Worm (Caenorhabditis elegans) whole organism, late embryonic: ENCODE data around the gene pro-2.

Experiments
- C08G9.2 ChIP-seq: sonication (generic microtip); optimal IDR thresholded peaks from 2 replicates; lab custom pipeline; 2016; ENCODE audit warnings: mild to moderate bottlenecking, missing genetic modification characterization, moderate library complexity, missing compliant biosample characterization
- ama-1 ChIP-seq: fragments of 150-350 bp; optimal IDR thresholded peaks from 2 replicates; lab custom pipeline; 2014
- ceh-31 ChIP-seq: sonication (generic microtip); optimal IDR thresholded peaks from 2 replicates; lab custom pipeline; 2016; ENCODE audit warnings: missing genetic modification characterization, missing compliant biosample characterization
- dmd-4 ChIP-seq: sonication (generic microtip); optimal IDR thresholded peaks from 2 replicates; lab custom pipeline; 2016; ENCODE audit warnings: borderline replicate concordance, missing genetic modification characterization, missing compliant biosample characterization
- fax-1 ChIP-seq: sonication (generic microtip); optimal IDR thresholded peaks from 2 replicates; lab custom pipeline; 2016; ENCODE audit warnings: missing genotype, missing genetic modification characterization, missing compliant biosample characterization
- fkh-10 ChIP-seq: fragments of 150-350 bp; optimal IDR thresholded peaks from 2 replicates; lab custom pipeline; 2014; ENCODE audit warnings: missing biosample characterization, missing genetic modification reagents, missing genetic modification characterization
- hlh-30 ChIP-seq: sonication (generic microtip); optimal IDR thresholded peaks from 2 replicates; lab custom pipeline; 2017; ENCODE audit warnings: antibody characterized with exemption, missing genetic modification characterization, missing compliant biosample characterization; ENCODE audit not compliant: insufficient read depth
- lim-6 ChIP-seq: sonication (generic microtip); optimal IDR thresholded peaks from 2 replicates; lab custom pipeline; 2016; ENCODE audit warnings: missing genetic modification characterization, missing compliant biosample characterization
- nhr-11 ChIP-seq: fragments of 150-350 bp; optimal IDR thresholded peaks from 2 replicates; lab custom pipeline; 2014; ENCODE audit warnings: missing biosample characterization, missing genetic modification characterization
- rnt-1 ChIP-seq: sonication (generic microtip); optimal IDR thresholded peaks from 2 replicates; lab custom pipeline; 2016; ENCODE audit warnings: missing genetic modification characterization, missing compliant biosample characterization
- sox-4 ChIP-seq: sonication (generic microtip); optimal IDR thresholded peaks from 2 replicates; lab custom pipeline; 2017; ENCODE audit warnings: mild to moderate bottlenecking, missing genetic modification characterization, inconsistent platforms, missing compliant biosample characterization
- ttx-3 ChIP-seq: sonication (generic microtip); optimal IDR thresholded peaks from 2 replicates; lab custom pipeline; 2016; ENCODE audit warnings: missing genetic modification reagents, missing genetic modification characterization, missing compliant biosample characterization
- unc-86 ChIP-seq: sonication (generic microtip); optimal IDR thresholded peaks from 2 replicates; lab custom pipeline; 2016; ENCODE audit warnings: missing genetic modification characterization, missing compliant biosample characterization

DNA sequence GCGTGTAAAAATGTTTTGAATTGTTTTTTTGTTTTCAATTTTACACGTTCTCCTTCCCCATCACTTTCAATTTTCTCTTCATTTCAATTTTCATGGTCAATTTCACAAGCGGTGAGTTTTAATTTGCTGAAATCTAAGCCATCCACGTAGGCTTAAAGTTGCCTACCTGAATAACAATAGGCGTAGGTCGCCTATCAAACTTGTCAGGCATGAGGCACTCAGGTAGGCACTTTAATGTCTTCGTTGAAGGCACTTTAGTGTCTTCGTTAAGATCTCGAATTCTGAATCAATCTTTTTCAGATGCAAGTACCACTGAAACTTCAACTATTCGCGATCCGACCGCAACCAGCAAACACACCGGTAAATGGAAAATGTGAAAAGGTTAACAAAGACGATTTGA lies 35.6 kb downstream of the pro-2 start, which contains the start of gene ZK970.8:
- no peak for TF ChIP-seq nhr-11 (tag; lab: Kevin White, UChicago)
- no peak for TF ChIP-seq ttx-3 (tag; lab: Kevin White, UChicago)
- no peak for TF ChIP-seq ceh-31 (tag; lab: Kevin White, UChicago)
- no peak for TF ChIP-seq fax-1
- no peak for TF ChIP-seq C08G9.2 (tag; lab: Kevin White, UChicago)
- no peak for TF ChIP-seq unc-86 (tag; lab: Kevin White, UChicago)
- no peak for TF ChIP-seq sox-4 (tag; lab: Kevin White, UChicago)
- TF ChIP-seq ama-1 (lab: Kevin White, UChicago), result no peak
- TF ChIP-seq dmd-4 (tag; lab: Kevin White, UChicago), result no peak
- TF ChIP-seq rnt-1 (tag; lab: Kevin White, UChicago), result no peak
- TF ChIP-seq fkh-10 (GFP tag; lab: Kevin White, UChicago), result no peak
- TF ChIP-seq lim-6 (tag; lab: Kevin White, UChicago), result no peak
- no peak for TF ChIP-seq hlh-30 (tag; lab: Kevin White, UChicago)
